Fruit fly (Drosophila melanogaster): ENCODE data around the gene Tdh.

Tdh gene

dm6 chr3L:20474789-20475208, 8.1 kb downstream of the Tdh start (continued):
- TF ChIP-seq chm (GFP tag; IDR thresholded peaks at IDR 0.05): no peak
- TF ChIP-seq Hsf (GFP tag; optimal IDR thresholded peaks at IDR 0.05): peak; percentile 84
- peak; percentile 60 for TF ChIP-seq CG10274 (GFP tag; optimal IDR thresholded peaks at IDR 0.05)
- TF ChIP-seq knrl (GFP tag; IDR thresholded peaks at IDR 0.05; ENCODE audit: partially characterized antibody): no peak
- TF ChIP-seq CG31388 (GFP tag; optimal IDR thresholded peaks at IDR 0.05): peak; percentile 66
- peak; percentile 89 for TF ChIP-seq bab2 (GFP tag; optimal IDR thresholded peaks at IDR 0.05)
- no peak for TF ChIP-seq CG1024 (GFP tag; IDR thresholded peaks at IDR 0.05)
- no peak for TF ChIP-seq sc (optimal IDR thresholded peaks at IDR 0.05)
- peak; percentile 74 for TF ChIP-seq sc (GFP tag; optimal IDR thresholded peaks at IDR 0.05)
- TF ChIP-seq sug (tag; optimal IDR thresholded peaks at IDR 0.05): peak; percentile 86
- TF ChIP-seq jing (GFP tag; optimal IDR thresholded peaks at IDR 0.05): peak; percentile 56
- TF ChIP-seq ash1 (GFP tag; optimal IDR thresholded peaks at IDR 0.05): peak; percentile 57
- no peak for TF ChIP-seq CG3847 (GFP tag; IDR thresholded peaks at IDR 0.05)
- TF ChIP-seq ftz-f1 (GFP tag; optimal IDR thresholded peaks at IDR 0.05): peak; percentile 49
- peak; percentile 89 for TF ChIP-seq CG13424 (tag; optimal IDR thresholded peaks at IDR 0.05)
- TF ChIP-seq mirr (GFP tag; optimal IDR thresholded peaks at IDR 0.05): peak; percentile 79
- TF ChIP-seq nerfin-2 (GFP tag; IDR thresholded peaks at IDR 0.05; ENCODE audit: partially characterized antibody): no peak
- peak; percentile 84 for TF ChIP-seq CG7556 (GFP tag; optimal IDR thresholded peaks at IDR 0.05)
- TF ChIP-seq klu (GFP tag; IDR thresholded peaks at IDR 0.05): no peak
- TF ChIP-seq CG3995 (GFP tag; optimal IDR thresholded peaks at IDR 0.05): peak; percentile 37
- peak; percentile 94 for TF ChIP-seq Xbp1 (GFP tag; optimal IDR thresholded peaks at IDR 0.05)
- TF ChIP-seq CG3407 (GFP tag; optimal IDR thresholded peaks at IDR 0.05): peak; percentile 68
- TF ChIP-seq peb (GFP tag; IDR thresholded peaks at IDR 0.05): no peak
- peak; percentile 83 for TF ChIP-seq tap (tag; optimal IDR thresholded peaks at IDR 0.05)
- TF ChIP-seq trh (GFP tag; optimal IDR thresholded peaks at IDR 0.05): peak; percentile 84
- no peak for TF ChIP-seq CG17328 (GFP tag; IDR thresholded peaks at IDR 0.05)
- TF ChIP-seq Gug (GFP tag; IDR thresholded peaks at IDR 0.05): peak; percentile 96
- TF ChIP-seq eve (GFP tag; optimal IDR thresholded peaks at IDR 0.05): no peak
- peak; percentile 72 for TF ChIP-seq CG15601 (tag; optimal IDR thresholded peaks at IDR 0.05)
- peak; percentile 88 for TF ChIP-seq CG10654 (GFP tag; optimal IDR thresholded peaks at IDR 0.05)
- peak; percentile 80 for TF ChIP-seq pum (GFP tag; optimal IDR thresholded peaks at IDR 0.05)
- TF ChIP-seq CG4617 (GFP tag; optimal IDR thresholded peaks at IDR 0.05; ENCODE audit: borderline replicate concordance): peak; percentile 91
- peak; percentile 87 for TF ChIP-seq chn (GFP tag; optimal IDR thresholded peaks at IDR 0.05)
- no peak for TF ChIP-seq hkb (optimal IDR thresholded peaks at IDR 0.05)
- TF ChIP-seq hkb (GFP tag; IDR thresholded peaks at IDR 0.05): no peak
- TF ChIP-seq Eip74EF (GFP tag; optimal IDR thresholded peaks at IDR 0.05): peak in 1 of 2 experiments; percentile 76
- TF ChIP-seq Ssrp (tag; optimal IDR thresholded peaks at IDR 0.05): peak; percentile 66
- peak; percentile 80 for TF ChIP-seq CG4854 (GFP tag; optimal IDR thresholded peaks at IDR 0.05)
- no peak for TF ChIP-seq fru (optimal IDR thresholded peaks at IDR 0.05)
- peak; percentile 69; the same call in 2 of the 3 replicates for TF ChIP-seq CG11093 (GFP tag; IDR thresholded peaks at IDR 0.05)
- TF ChIP-seq CG9817 (tag; optimal IDR thresholded peaks at IDR 0.05): peak; percentile 89
- TF ChIP-seq abd-A (tag; optimal IDR thresholded peaks at IDR 0.05): peak; percentile 94
- TF ChIP-seq NFAT (GFP tag; IDR thresholded peaks at IDR 0.05): no peak
- no peak for TF ChIP-seq E2f2 (GFP tag; IDR thresholded peaks at IDR 0.05)
- no peak for TF ChIP-seq zen2 (GFP tag; IDR thresholded peaks at IDR 0.05; ENCODE audit: partially characterized antibody)
- no peak for TF ChIP-seq inv (GFP tag; IDR thresholded peaks at IDR 0.05; ENCODE audit: partially characterized antibody)
- TF ChIP-seq Nf-YC (tag; optimal IDR thresholded peaks at IDR 0.05): peak; percentile 81
- peak; percentile 93 for TF ChIP-seq caup (GFP tag; optimal IDR thresholded peaks at IDR 0.05; ENCODE audit: severe bottlenecking)
- TF ChIP-seq CG4424 (GFP tag; optimal IDR thresholded peaks at IDR 0.05): peak; percentile 88
- TF ChIP-seq Nf-YB (GFP tag; optimal IDR thresholded peaks at IDR 0.05): peak; percentile 63
- TF ChIP-seq tin (GFP tag; optimal IDR thresholded peaks at IDR 0.05): peak; percentile 95
- peak; percentile 77 for TF ChIP-seq HmgD (GFP tag; optimal IDR thresholded peaks at IDR 0.05)
